Worm (Caenorhabditis elegans) whole organism, L2 larva: ENCODE data around the gene R151.8.

Source experiments
- alr-1 ChIP-seq: fragments of 150-350 bp; optimal IDR thresholded peaks from 2 replicates; lab custom pipeline; 2014; ENCODE audit warnings: missing biosample characterization, missing genetic modification characterization
- ceh-82 ChIP-seq: fragments of 150-350 bp; optimal IDR thresholded peaks from 2 replicates; lab custom pipeline; 2014; ENCODE audit warnings: missing biosample characterization, missing genetic modification characterization
- egl-27 ChIP-seq: sonication (generic microtip); optimal IDR thresholded peaks from 3 replicates; lab custom pipeline; 2017; ENCODE audit warnings: missing biosample characterization, missing genetic modification reagents, missing genetic modification characterization
- elt-3 ChIP-seq: sonication (generic microtip); optimal IDR thresholded peaks from 2 replicates; lab custom pipeline; 2017; ENCODE audit warnings: missing biosample characterization, missing genetic modification characterization
- lin-39 ChIP-seq: fragments of 150-350 bp; optimal IDR thresholded peaks from 2 replicates; lab custom pipeline; 2014; ENCODE audit warnings: missing biosample characterization, missing genetic modification reagents, missing genetic modification characterization
- lsy-2 ChIP-seq, 2 experiments: fragments of 150-350 bp in 1 of 2; sonication (generic microtip) in 1 of 2; optimal IDR thresholded peaks; 2 replicates each; lab custom pipeline; 2014 to 2017; ENCODE audit warnings: missing biosample characterization in 2 of 2, missing genetic modification characterization in 2 of 2
- mbf-1 ChIP-seq: sonication (generic microtip); optimal IDR thresholded peaks from 2 replicates; lab custom pipeline; 2017; ENCODE audit warnings: missing biosample characterization, missing genetic modification characterization
- mdl-1 ChIP-seq, 2 experiments: fragments of 150-350 bp in 1 of 2; sonication (generic microtip) in 1 of 2; optimal IDR thresholded peaks; 2 replicates each; lab custom pipeline; 2017; ENCODE audit warnings: missing biosample characterization in 2 of 2, missing genetic modification characterization in 2 of 2
- nhr-237 ChIP-seq: fragments of 150-350 bp; optimal IDR thresholded peaks from 2 replicates; lab custom pipeline; 2014; ENCODE audit warnings: missing biosample characterization, missing genetic modification characterization
- sem-4 ChIP-seq: fragments of 150-350 bp; optimal IDR thresholded peaks from 2 replicates; lab custom pipeline; 2014; ENCODE audit warnings: missing biosample characterization, missing genetic modification reagents, missing genetic modification characterization
- skn-1 ChIP-seq: sonication (generic microtip); optimal IDR thresholded peaks from 2 replicates; lab custom pipeline; 2017; ENCODE audit warnings: missing biosample characterization, missing genetic modification characterization
- zag-1 ChIP-seq: fragments of 150-350 bp; optimal IDR thresholded peaks from 2 replicates; lab custom pipeline; 2014; ENCODE audit warnings: missing biosample characterization, missing genetic modification characterization
- ztf-11 ChIP-seq: sonication (generic microtip); optimal IDR thresholded peaks from 2 replicates; lab custom pipeline; 2017; ENCODE audit warnings: missing biosample characterization, missing genetic modification characterization

- TF ChIP-seq mbf-1 (tag; lab: Kevin White, UChicago), result no peak
- no peak for TF ChIP-seq mdl-1 (tag; optimal IDR thresholded peaks at IDR 0.05; lab: Kevin White, UChicago)
- no peak for TF ChIP-seq nhr-237 (tag; lab: Kevin White, UChicago)
- TF ChIP-seq zag-1, result no peak
- TF ChIP-seq alr-1 (tag; lab: Kevin White, UChicago), result no peak
- no peak for TF ChIP-seq ceh-82 (tag; lab: Kevin White, UChicago)
- TF ChIP-seq elt-3 (tag; lab: Kevin White, UChicago), result no peak
- no peak for TF ChIP-seq ztf-11 (tag; lab: Kevin White, UChicago)
- TF ChIP-seq lin-39, result no peak
- TF ChIP-seq skn-1, result no peak
- TF ChIP-seq egl-27 (tag; lab: Kevin White, UChicago), result no peak
- peak; percentile 54 for TF ChIP-seq sem-4 (tag; lab: Kevin White, UChicago)
- peak in 1 of 2 experiments; percentile 68 for TF ChIP-seq lsy-2 (tag; optimal IDR thresholded peaks at IDR 0.05; lab: Kevin White, UChicago)
These were observed 12.6 kb downstream of the R151.8 start for ce11 chrIII:7216924-7217521.
